Worm (Caenorhabditis elegans): Measurements from ENCODE around the gene cutl-12.

DNA sequence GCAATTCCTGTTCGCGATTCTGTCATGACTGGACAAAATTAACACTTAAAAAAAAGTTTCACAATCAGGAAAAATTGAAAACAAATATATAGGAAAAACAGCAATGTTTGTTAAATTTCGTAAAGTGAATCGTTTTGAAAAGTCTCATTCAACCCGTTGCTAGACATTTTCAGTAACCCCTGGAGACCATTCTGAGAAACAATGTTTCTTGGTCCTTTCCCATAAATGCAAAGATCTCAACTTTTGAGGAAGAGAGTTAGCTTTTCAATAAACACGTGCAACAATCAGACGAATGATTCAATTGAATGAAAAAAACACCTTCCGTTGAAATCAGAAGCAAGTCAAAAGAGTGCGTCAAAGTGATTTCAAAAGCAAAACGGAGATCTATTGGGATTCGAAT is 24.2 kb downstream of the cutl-12 start, which contains the start of gene F28C6.9:
- no peak for TF ChIP-seq hlh-6 (tag; optimal IDR thresholded peaks at IDR 0.05)
- TF ChIP-seq pha-4 (tag; optimal IDR thresholded peaks at IDR 0.05) = no peak
- TF ChIP-seq lin-11 (tag; optimal IDR thresholded peaks at IDR 0.05) = no peak
- no peak for TF ChIP-seq eyg-1 (tag; optimal IDR thresholded peaks at IDR 0.05)
- no peak for TF ChIP-seq nhr-11 (tag; optimal IDR thresholded peaks at IDR 0.05)
